Fruit fly (Drosophila melanogaster) whole organism, prepupa: ENCODE data around the gene Enoph.

ENCODE experiments used
- CG16779 ChIP-seq: fragments of 200-800 bp; sonication (Bioruptor generic); optimal IDR thresholded peaks from 3 replicates; lab custom pipeline; 2017; ENCODE audit warnings: missing biosample characterization, mild to moderate bottlenecking, missing genetic modification characterization
- CG8319 ChIP-seq: fragments of 200-800 bp; sonication (Bioruptor generic); optimal IDR thresholded peaks from 3 replicates; lab custom pipeline; 2016; ENCODE audit warnings: missing biosample characterization, missing genetic modification characterization
- dsx ChIP-seq: fragments of 200-800 bp; optimal IDR thresholded peaks from 3 replicates; lab custom pipeline; 2019; ENCODE audit warnings: missing biosample characterization, mild to moderate bottlenecking, missing genetic modification characterization, moderate library complexity; ENCODE audit not compliant: poor library complexity, severe bottlenecking
- vri ChIP-seq: fragments of 200-800 bp; sonication (Bioruptor generic); optimal IDR thresholded peaks from 3 replicates; lab custom pipeline; 2016; ENCODE audit warnings: missing biosample characterization, mild to moderate bottlenecking, missing genetic modification characterization

DNA sequence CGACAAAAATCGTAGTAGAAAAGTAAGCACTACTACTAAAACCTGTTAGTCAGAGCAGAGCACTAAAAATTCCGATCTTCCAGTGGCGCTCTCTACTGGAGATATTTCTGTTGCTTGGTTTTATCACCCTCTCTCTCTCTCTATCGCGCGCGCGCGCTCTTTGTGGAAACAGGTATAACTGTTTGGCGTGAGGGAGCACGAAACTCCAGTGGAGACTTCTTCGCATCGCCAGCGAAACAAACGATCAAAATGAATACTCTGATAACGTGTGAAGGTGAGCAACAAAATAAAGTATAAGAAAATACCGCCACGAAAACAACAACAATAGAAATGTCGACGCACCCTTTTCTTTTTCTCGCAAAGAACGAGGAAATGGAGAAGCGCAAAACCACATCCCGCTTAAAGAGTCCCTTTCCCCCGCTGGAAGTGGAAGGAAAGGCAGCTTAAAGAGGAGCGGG, 40.1 kb downstream of the Enoph start:
- TF ChIP-seq dsx, result no peak
- no peak for TF ChIP-seq vri (GFP tag; lab: Kevin White, UChicago)
- no peak for TF ChIP-seq CG16779 (tag; lab: Kevin White, UChicago)
- TF ChIP-seq CG8319 (GFP tag; lab: Kevin White, UChicago), result no peak
